Worm (Caenorhabditis elegans) whole organism, early embryonic: Measurements from ENCODE around the gene btb-2.

Source experiments
- aly-1 ChIP-seq: sonication (generic microtip); optimal IDR thresholded peaks from 2 replicates; lab custom pipeline; 2016; ENCODE audit warnings: missing genetic modification characterization, missing compliant biosample characterization
- ama-1 ChIP-seq: fragments of 150-350 bp; optimal IDR thresholded peaks from 2 replicates; lab custom pipeline; 2014
- ceh-13 ChIP-seq: fragments of 200-800 bp; sonication (Bioruptor generic); optimal IDR thresholded peaks from 2 replicates; lab custom pipeline; 2018; ENCODE audit warnings: mild to moderate bottlenecking, missing genetic modification characterization, missing compliant biosample characterization
- hmbx-1 ChIP-seq: sonication (generic microtip); optimal IDR thresholded peaks from 2 replicates; lab custom pipeline; 2016; ENCODE audit warnings: mild to moderate bottlenecking, missing genetic modification characterization, missing compliant biosample characterization
- hnd-1 ChIP-seq: sonication (generic microtip); optimal IDR thresholded peaks from 2 replicates; lab custom pipeline; 2016; ENCODE audit warnings: missing genetic modification characterization, missing compliant biosample characterization
- tbx-11 ChIP-seq: fragments of 200-800 bp; sonication (Bioruptor generic); IDR thresholded peaks from 2 replicates; pipeline ENCODE4 v1.3.6; 2022; ENCODE audit warnings: missing genetic modification characterization, missing compliant biosample characterization
- tra-4 ChIP-seq: sonication (generic microtip); optimal IDR thresholded peaks from 2 replicates; lab custom pipeline; 2017; ENCODE audit warnings: missing genetic modification characterization, missing compliant biosample characterization

ce11 chrII:6436845-6437244 is 35.1 kb downstream of the btb-2 start:
- TF ChIP-seq hnd-1 (tag; lab: Kevin White, UChicago) = no peak
- TF ChIP-seq ama-1 (lab: Kevin White, UChicago) = no peak
- no peak for TF ChIP-seq ceh-13 (GFP tag; lab: Kevin White, UChicago)
- TF ChIP-seq hmbx-1 (tag; lab: Kevin White, UChicago) = no peak
- TF ChIP-seq tbx-11 (GFP tag; lab: Robert Waterston, UW) = no peak
- no peak for TF ChIP-seq tra-4
- TF ChIP-seq aly-1 (tag; lab: Kevin White, UChicago) = no peak
